Worm (Caenorhabditis elegans) whole organism, late embryonic: ENCODE measurements around the gene tasp-1.
A peak's percentile ranks its signal among the peaks of the same experiment; 100 is the strongest.

Experiments
- C38D4.7 ChIP-seq: fragments of 200-800 bp; sonication (Bioruptor generic); optimal IDR thresholded peaks from 2 replicates; lab custom pipeline; 2018; ENCODE audit warnings: mild to moderate bottlenecking, missing genetic modification characterization, moderate library complexity, missing compliant biosample characterization
- F13H6.1 ChIP-seq: sonication (generic microtip); optimal IDR thresholded peaks from 2 replicates; lab custom pipeline; 2016; ENCODE audit warnings: missing genetic modification characterization, missing compliant biosample characterization
- K02D7.2 ChIP-seq: sonication (generic microtip); optimal IDR thresholded peaks from 2 replicates; lab custom pipeline; 2017; ENCODE audit warnings: mild to moderate bottlenecking, missing genetic modification characterization, missing compliant biosample characterization
- ceh-14 ChIP-seq: sonication (generic microtip); optimal IDR thresholded peaks from 2 replicates; lab custom pipeline; 2016; ENCODE audit warnings: missing genotype, missing genetic modification characterization, missing compliant biosample characterization
- ceh-18 ChIP-seq: sonication (generic microtip); optimal IDR thresholded peaks from 2 replicates; lab custom pipeline; 2016; ENCODE audit warnings: missing genetic modification characterization, missing compliant biosample characterization
- ceh-19 ChIP-seq: fragments of 200-800 bp; sonication (Bioruptor generic); optimal IDR thresholded peaks from 2 replicates; lab custom pipeline; 2018; ENCODE audit warnings: mild to moderate bottlenecking, missing genetic modification characterization, missing compliant biosample characterization
- ceh-22 ChIP-seq: sonication (generic microtip); optimal IDR thresholded peaks from 2 replicates; lab custom pipeline; 2017; ENCODE audit warnings: missing biosample characterization, missing genetic modification characterization
- ceh-24 ChIP-seq: sonication (generic microtip); optimal IDR thresholded peaks from 2 replicates; lab custom pipeline; 2016; ENCODE audit warnings: mild to moderate bottlenecking, missing genetic modification characterization, missing compliant biosample characterization
- ceh-30 ChIP-seq: fragments of 150-350 bp; optimal IDR thresholded peaks from 2 replicates; lab custom pipeline; 2014; ENCODE audit warnings: missing biosample characterization, missing genetic modification characterization
- ceh-34 ChIP-seq: sonication (generic microtip); optimal IDR thresholded peaks from 2 replicates; lab custom pipeline; 2016; ENCODE audit warnings: mild to moderate bottlenecking, missing genetic modification characterization, missing compliant biosample characterization
- ceh-45 ChIP-seq: fragments of 200-800 bp; sonication (Bioruptor generic); IDR thresholded peaks from 2 replicates; pipeline ENCODE4 v1.3.6; 2022; ENCODE audit warnings: missing genetic modification reagents, missing genetic modification characterization, missing compliant biosample characterization
- ceh-6 ChIP-seq: fragments of 200-800 bp; sonication (Bioruptor generic); optimal IDR thresholded peaks from 2 replicates; lab custom pipeline; 2018; ENCODE audit warnings: mild to moderate bottlenecking, missing genetic modification characterization, missing compliant biosample characterization
- ceh-9 ChIP-seq: sonication (generic microtip); optimal IDR thresholded peaks from 2 replicates; lab custom pipeline; 2016; ENCODE audit warnings: mild to moderate bottlenecking, missing genetic modification characterization, inconsistent platforms, missing compliant biosample characterization
- che-1 ChIP-seq: sonication (generic microtip); optimal IDR thresholded peaks from 2 replicates; lab custom pipeline; 2016; ENCODE audit warnings: mild to moderate bottlenecking, missing genetic modification characterization, missing compliant biosample characterization
- elt-2 ChIP-seq: sonication (generic microtip); optimal IDR thresholded peaks from 2 replicates; lab custom pipeline; 2016; ENCODE audit warnings: missing genetic modification reagents, missing genetic modification characterization, missing compliant biosample characterization
- elt-4 ChIP-seq: sonication (generic microtip); optimal IDR thresholded peaks from 2 replicates; lab custom pipeline; 2016; ENCODE audit warnings: missing genetic modification characterization, missing compliant biosample characterization
- eyg-1 ChIP-seq: sonication (generic microtip); optimal IDR thresholded peaks from 2 replicates; lab custom pipeline; 2016; ENCODE audit warnings: missing genotype, missing genetic modification characterization, missing compliant biosample characterization
- fkh-10 ChIP-seq: fragments of 150-350 bp; optimal IDR thresholded peaks from 2 replicates; lab custom pipeline; 2014; ENCODE audit warnings: missing biosample characterization, missing genetic modification reagents, missing genetic modification characterization
- gmeb-2 ChIP-seq: sonication (generic microtip); optimal IDR thresholded peaks from 2 replicates; lab custom pipeline; 2016; ENCODE audit warnings: missing genetic modification characterization, inconsistent platforms, missing compliant biosample characterization
- hlh-13 ChIP-seq: fragments of 200-800 bp; sonication (Bioruptor generic); optimal IDR thresholded peaks from 2 replicates; lab custom pipeline; 2018; ENCODE audit warnings: mild to moderate bottlenecking, missing genetic modification characterization, missing compliant biosample characterization
- lim-6 ChIP-seq: sonication (generic microtip); optimal IDR thresholded peaks from 2 replicates; lab custom pipeline; 2016; ENCODE audit warnings: missing genetic modification characterization, missing compliant biosample characterization
- madf-2 ChIP-seq: sonication (generic microtip); optimal IDR thresholded peaks from 2 replicates; lab custom pipeline; 2017; ENCODE audit warnings: missing genetic modification characterization, missing compliant biosample characterization
- nfya-1 ChIP-seq: sonication (generic microtip); optimal IDR thresholded peaks from 2 replicates; lab custom pipeline; 2017; ENCODE audit warnings: missing genetic modification characterization, mild to moderate bottlenecking, missing compliant biosample characterization, antibody characterized with exemption, moderate library complexity
- nhr-11 ChIP-seq: fragments of 150-350 bp; optimal IDR thresholded peaks from 2 replicates; lab custom pipeline; 2014; ENCODE audit warnings: missing biosample characterization, missing genetic modification characterization
- odd-2 ChIP-seq: sonication (generic microtip); optimal IDR thresholded peaks from 2 replicates; lab custom pipeline; 2017; ENCODE audit warnings: antibody characterized with exemption, mild to moderate bottlenecking, missing genetic modification characterization, missing compliant biosample characterization
- pag-3 ChIP-seq: sonication (generic microtip); optimal IDR thresholded peaks from 2 replicates; lab custom pipeline; 2016; ENCODE audit warnings: missing compliant biosample characterization, missing genetic modification characterization, borderline replicate concordance
- pat-9 ChIP-seq: fragments of 200-800 bp; sonication (Bioruptor generic); optimal IDR thresholded peaks from 2 replicates; lab custom pipeline; 2018; ENCODE audit warnings: mild to moderate bottlenecking, missing genetic modification characterization, moderate library complexity, missing compliant biosample characterization
- pha-2 ChIP-seq: sonication (generic microtip); optimal IDR thresholded peaks from 2 replicates; lab custom pipeline; 2017; ENCODE audit warnings: mild to moderate bottlenecking, missing genetic modification characterization, missing compliant biosample characterization
- pqm-1 ChIP-seq: sonication (generic microtip); optimal IDR thresholded peaks from 2 replicates; lab custom pipeline; 2016; ENCODE audit warnings: missing genetic modification characterization, missing compliant biosample characterization
- pros-1 ChIP-seq: fragments of 150-350 bp; optimal IDR thresholded peaks from 2 replicates; lab custom pipeline; 2014; ENCODE audit warnings: missing biosample characterization, missing genetic modification reagents, missing genetic modification characterization
- ref-2 ChIP-seq: sonication (generic microtip); optimal IDR thresholded peaks from 2 replicates; lab custom pipeline; 2016; ENCODE audit warnings: missing genetic modification characterization, missing compliant biosample characterization
- rnt-1 ChIP-seq: sonication (generic microtip); optimal IDR thresholded peaks from 2 replicates; lab custom pipeline; 2016; ENCODE audit warnings: missing genetic modification characterization, missing compliant biosample characterization
- syd-9 ChIP-seq: sonication (generic microtip); optimal IDR thresholded peaks from 2 replicates; lab custom pipeline; 2016; ENCODE audit warnings: mild to moderate bottlenecking, missing genetic modification characterization, moderate library complexity, missing compliant biosample characterization
- ttx-3 ChIP-seq: sonication (generic microtip); optimal IDR thresholded peaks from 2 replicates; lab custom pipeline; 2016; ENCODE audit warnings: missing genetic modification reagents, missing genetic modification characterization, missing compliant biosample characterization
- unc-42 ChIP-seq: sonication (generic microtip); optimal IDR thresholded peaks from 2 replicates; lab custom pipeline; 2016; ENCODE audit warnings: missing genotype, missing genetic modification characterization, missing compliant biosample characterization
- unc-55 ChIP-seq: sonication (generic microtip); optimal IDR thresholded peaks from 2 replicates; lab custom pipeline; 2017; ENCODE audit warnings: missing biosample characterization, missing genetic modification reagents, missing genetic modification characterization
- ztf-16 ChIP-seq: sonication (generic microtip); optimal IDR thresholded peaks from 2 replicates; lab custom pipeline; 2017; ENCODE audit warnings: missing genetic modification characterization, missing compliant biosample characterization

Gene tasp-1

DNA sequence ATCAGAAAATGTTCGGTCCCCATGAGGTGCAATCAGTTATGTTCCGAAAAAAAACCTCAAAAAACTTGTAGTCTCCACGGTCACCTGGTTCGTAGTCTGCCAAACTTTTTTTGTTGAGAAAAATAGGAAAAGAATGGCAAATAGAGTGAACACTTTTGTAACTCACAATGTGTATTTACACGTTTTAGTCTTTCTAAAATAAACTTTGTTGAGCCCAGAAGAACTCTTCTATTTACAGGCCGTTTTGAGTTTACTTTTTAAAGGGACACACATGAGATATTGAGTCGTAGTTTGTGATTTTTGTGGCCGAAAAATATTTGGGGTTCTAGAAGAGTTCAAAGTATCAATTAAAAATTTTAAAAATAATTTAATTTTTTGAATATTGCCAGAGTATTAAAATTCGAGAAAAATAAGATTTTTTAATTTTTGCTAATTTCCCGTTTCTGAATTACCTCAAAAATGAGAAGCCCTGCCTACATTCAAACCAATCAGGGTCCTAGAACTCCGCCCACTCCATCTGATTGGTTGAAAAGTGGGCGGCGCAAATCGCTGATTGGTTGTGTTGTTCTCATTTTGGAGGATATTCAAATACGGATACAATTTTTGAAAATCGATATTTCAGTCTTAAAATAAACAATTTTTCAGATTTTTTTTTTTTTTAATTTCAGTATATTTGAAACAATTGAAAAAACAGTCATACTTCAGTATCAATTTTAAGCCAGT lies 24.4 kb upstream of the tasp-1 start:
- TF ChIP-seq nfya-1 (tag; lab: Kevin White, UChicago) = peak; percentile 93
- TF ChIP-seq odd-2 (tag; lab: Kevin White, UChicago) = no peak

DNA sequence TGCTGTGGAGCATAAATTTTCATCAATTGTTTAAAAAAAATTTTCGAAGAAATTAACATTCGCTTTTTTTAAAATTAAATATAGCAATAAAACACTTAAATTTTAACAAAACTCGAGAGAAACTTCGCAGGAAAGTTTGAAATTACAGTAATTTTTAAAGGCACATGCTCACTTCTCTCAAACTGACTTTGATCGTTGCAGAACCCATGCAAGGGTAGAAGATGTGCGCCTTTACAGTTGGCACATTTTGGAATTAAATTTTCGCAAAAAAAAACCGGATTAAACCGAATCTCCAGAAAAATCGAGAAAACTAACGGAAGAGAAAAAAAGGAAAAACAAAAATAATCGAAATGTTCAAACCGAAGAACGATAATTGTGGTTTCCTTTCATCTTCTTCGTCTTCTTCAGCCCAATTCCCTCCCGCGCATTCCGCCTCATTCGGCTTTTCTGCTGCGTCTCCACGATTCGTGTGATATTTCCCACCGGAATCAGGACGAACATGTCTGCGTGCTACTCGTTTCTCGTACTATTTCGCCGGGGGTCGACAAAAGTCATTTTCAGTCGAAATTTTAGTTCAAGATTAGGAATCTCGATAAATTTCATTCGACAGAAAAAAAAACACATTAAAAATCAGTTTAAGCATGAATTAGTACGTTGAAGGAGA lies 22.7 kb upstream of the tasp-1 start:
- TF ChIP-seq pros-1 (tag; lab: Kevin White, UChicago) = no peak
- TF ChIP-seq lim-6 = no peak
- TF ChIP-seq pat-9 = no peak
- TF ChIP-seq unc-55 (GFP tag; lab: Kevin White, UChicago) = no peak
- TF ChIP-seq elt-2 (tag; lab: Kevin White, UChicago) = no peak
- no peak for TF ChIP-seq ceh-34 (tag; lab: Kevin White, UChicago)
- no peak for TF ChIP-seq ceh-24 (tag; lab: Kevin White, UChicago)
- no peak for TF ChIP-seq madf-2 (tag; lab: Kevin White, UChicago)
- TF ChIP-seq F13H6.1 (tag; lab: Kevin White, UChicago) = no peak
- TF ChIP-seq C38D4.7 (GFP tag; lab: Kevin White, UChicago) = no peak
- no peak for TF ChIP-seq ceh-6
- TF ChIP-seq eyg-1 (tag; lab: Kevin White, UChicago) = no peak
- TF ChIP-seq ztf-16 (tag; lab: Kevin White, UChicago) = no peak
- no peak for TF ChIP-seq che-1 (tag; lab: Kevin White, UChicago)
- TF ChIP-seq ceh-45 (GFP tag; lab: Robert Waterston, UW) = no peak
- TF ChIP-seq gmeb-2 = no peak
- TF ChIP-seq ref-2 (tag; lab: Kevin White, UChicago) = no peak
- no peak for TF ChIP-seq ceh-9
- TF ChIP-seq ceh-14 (tag; lab: Kevin White, UChicago) = no peak
- no peak for TF ChIP-seq ceh-19

DNA sequence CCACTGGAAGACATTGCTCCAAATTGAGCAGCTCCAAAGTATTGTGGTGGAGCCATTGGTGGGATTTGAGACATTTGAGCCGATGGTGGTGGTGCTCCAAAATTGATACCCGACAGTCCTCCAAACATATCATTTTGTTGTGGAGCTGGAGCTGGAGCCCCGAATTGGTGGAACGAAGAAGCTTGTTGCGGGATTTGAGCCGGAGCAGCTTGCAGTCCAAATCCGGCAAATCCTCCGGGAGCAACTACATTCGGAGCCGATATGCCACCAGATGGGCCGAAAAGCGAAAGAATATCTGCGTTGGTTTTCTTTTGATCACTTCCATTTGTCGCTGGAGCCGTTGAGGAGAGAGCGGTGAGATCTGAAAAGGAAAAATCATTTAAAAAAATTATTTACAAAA lies 21.0 kb upstream of the tasp-1 start:
- TF ChIP-seq ceh-22 (tag; lab: Kevin White, UChicago) (no peak), C38D4.7 (GFP tag; lab: Kevin White, UChicago) (no peak), syd-9 (tag; lab: Kevin White, UChicago) (no peak), ceh-6 (no peak), rnt-1 (tag; lab: Kevin White, UChicago) (no peak), pag-3 (tag; lab: Kevin White, UChicago) (no peak), ceh-14 (tag; lab: Kevin White, UChicago) (no peak), ceh-30 (no peak), unc-42 (tag; lab: Kevin White, UChicago) (no peak), hlh-13 (no peak), pat-9 (no peak), nhr-11 (tag; lab: Kevin White, UChicago) (no peak), K02D7.2 (no peak), ztf-16 (tag; lab: Kevin White, UChicago) (no peak), unc-55 (GFP tag; lab: Kevin White, UChicago) (no peak), ceh-18 (tag; lab: Kevin White, UChicago) (no peak), ttx-3 (tag; lab: Kevin White, UChicago) (no peak), pros-1 (tag; lab: Kevin White, UChicago) (no peak), pqm-1 (tag; lab: Kevin White, UChicago) (no peak), elt-4 (tag; lab: Kevin White, UChicago) (no peak)

ce11 chrIII:10739455-10739854 lies 19.7 kb upstream of the tasp-1 start, which contains the start of gene smap-1:
TSS of gene smap-1 (minus strand) at chrIII:10739792.
- no peak for TF ChIP-seq fkh-10
- TF ChIP-seq K02D7.2 = no peak
- TF ChIP-seq nhr-11 (tag; lab: Kevin White, UChicago) = no peak
- TF ChIP-seq pha-2 (tag; lab: Kevin White, UChicago) = no peak
- no peak for TF ChIP-seq ceh-24 (tag; lab: Kevin White, UChicago)
- TF ChIP-seq, all 69 proteins: peak for 0
